Fruit fly (Drosophila melanogaster): ENCODE results near the gene CG15385.
A peak's percentile ranks its signal among the peaks of the same experiment; 100 is the strongest.

Gene CG15385

DNA sequence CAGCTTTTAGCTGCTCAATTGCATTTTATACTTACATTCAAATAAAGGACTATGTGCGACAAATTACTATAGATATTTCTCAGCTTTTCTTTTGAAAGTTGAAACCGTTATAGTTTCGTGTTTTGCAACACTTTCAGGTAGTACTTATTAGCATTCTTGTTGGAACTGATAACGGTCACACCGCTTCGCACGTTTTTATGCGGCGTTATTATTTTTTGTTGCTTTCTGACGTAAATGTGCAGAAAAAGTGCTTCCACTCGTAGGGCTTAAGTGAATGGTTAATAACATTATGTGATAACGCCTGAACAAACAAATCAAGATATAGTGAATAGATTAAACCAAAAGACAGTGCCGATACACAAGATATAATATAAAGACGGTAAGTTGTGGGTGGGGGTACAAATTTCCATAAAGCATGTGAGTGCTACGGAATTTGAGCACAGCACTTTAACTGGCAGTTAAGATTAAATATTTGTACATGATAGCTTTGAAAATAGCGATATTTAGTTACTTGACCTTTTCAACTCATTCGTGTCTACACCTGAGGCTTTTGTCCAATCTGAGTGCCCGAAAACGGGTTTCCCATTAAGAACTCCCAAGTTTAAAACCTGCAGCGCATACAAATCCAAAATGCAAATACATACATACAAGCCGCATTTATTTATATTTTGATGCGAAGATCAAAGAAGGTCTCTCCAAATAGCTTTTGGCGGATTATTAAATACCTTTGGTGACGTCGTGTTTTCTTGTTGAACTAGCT lies 8.4 kb upstream of the CG15385 start, which contains the start of gene papi:
TSS of gene papi (plus strand) at position 176 of the 760 bp plus-strand sequence.
- no peak for TF ChIP-seq CG10348 (GFP tag; IDR thresholded peaks at IDR 0.05)
- no peak for TF ChIP-seq gl (tag; optimal IDR thresholded peaks at IDR 0.05)

DNA sequence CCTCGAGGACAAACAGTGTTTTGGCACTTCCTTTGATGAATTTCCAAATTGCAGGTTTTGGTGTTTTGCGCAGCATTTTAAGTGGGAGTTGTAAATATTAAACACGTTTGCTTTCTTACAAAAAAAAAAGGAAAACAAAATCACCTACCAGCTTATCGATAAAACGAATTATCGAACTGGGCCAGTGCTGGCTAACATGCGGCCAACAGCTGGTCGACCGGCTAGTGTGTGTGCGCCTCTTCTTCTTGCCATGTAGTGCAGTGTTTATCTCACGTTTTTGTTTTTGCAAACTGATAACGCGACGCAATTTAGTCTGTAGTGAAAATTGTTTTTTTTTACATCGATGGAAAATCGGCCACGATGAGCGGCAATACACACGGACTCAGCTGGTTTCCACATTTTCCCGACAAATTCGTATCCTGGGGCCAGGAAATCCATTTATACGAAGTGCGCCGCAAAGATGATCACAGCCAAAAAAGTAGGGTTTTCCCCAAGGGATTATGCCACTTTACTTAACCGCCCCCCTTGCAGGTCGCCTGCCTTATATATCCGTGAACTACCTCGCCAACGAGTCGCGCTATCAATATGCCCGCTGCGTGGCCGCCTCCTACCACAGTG lies 4.8 kb upstream of the CG15385 start, which contains the start of the genes CG15386, CG42371 and mio:
TSS of gene CG15386 (minus strand) at position 180 of the 618 bp plus-strand sequence.
TSS of gene CG42371 (minus strand) at position 180 of the 618 bp plus-strand sequence.
TSS of gene mio (plus strand) at position 224 of the 618 bp plus-strand sequence.
- TF ChIP-seq Snoo (tag; optimal IDR thresholded peaks at IDR 0.05) (peak; percentile 18), Ets98B (GFP tag; IDR thresholded peaks at IDR 0.05) (no peak; the same call in 1 of the 2 replicates), CG17806 (tag; optimal IDR thresholded peaks at IDR 0.05) (no peak), Pif1A (GFP tag; optimal IDR thresholded peaks at IDR 0.05) (no peak), fd96Ca (GFP tag; IDR thresholded peaks at IDR 0.05) (no peak), gl (tag; optimal IDR thresholded peaks at IDR 0.05) (peak; percentile 29), CG8301 (tag; optimal IDR thresholded peaks at IDR 0.05) (no peak), CG13204 (GFP tag; optimal IDR thresholded peaks at IDR 0.05) (no peak), CG10348 (GFP tag; IDR thresholded peaks at IDR 0.05) (no peak), CG12605 (GFP tag; IDR thresholded peaks at IDR 0.05) (0 out of 2 replicates have a peak, but pooled peaks have one; percentile 24), CG4496 (GFP tag; IDR thresholded peaks at IDR 0.05) (peak; percentile 53; the same call in 2 of the 3 replicates), CG15710 (tag; optimal IDR thresholded peaks at IDR 0.05) (peak; percentile 12), CG9948 (tag; optimal IDR thresholded peaks at IDR 0.05) (no peak), CG14655 (GFP tag; optimal IDR thresholded peaks at IDR 0.05) (no peak), CG34367 (tag; optimal IDR thresholded peaks at IDR 0.05) (no peak), Pif1B (GFP tag; optimal IDR thresholded peaks at IDR 0.05) (no peak), rn (GFP tag; IDR thresholded peaks at IDR 0.05) (no peak), CG32121 (GFP tag; IDR thresholded peaks at IDR 0.05) (no peak), D1 (tag; optimal IDR thresholded peaks at IDR 0.05) (no peak), EcR (GFP tag; optimal IDR thresholded peaks at IDR 0.05) (peak; percentile 14), CG8159 (tag; optimal IDR thresholded peaks at IDR 0.05) (no peak)

DNA sequence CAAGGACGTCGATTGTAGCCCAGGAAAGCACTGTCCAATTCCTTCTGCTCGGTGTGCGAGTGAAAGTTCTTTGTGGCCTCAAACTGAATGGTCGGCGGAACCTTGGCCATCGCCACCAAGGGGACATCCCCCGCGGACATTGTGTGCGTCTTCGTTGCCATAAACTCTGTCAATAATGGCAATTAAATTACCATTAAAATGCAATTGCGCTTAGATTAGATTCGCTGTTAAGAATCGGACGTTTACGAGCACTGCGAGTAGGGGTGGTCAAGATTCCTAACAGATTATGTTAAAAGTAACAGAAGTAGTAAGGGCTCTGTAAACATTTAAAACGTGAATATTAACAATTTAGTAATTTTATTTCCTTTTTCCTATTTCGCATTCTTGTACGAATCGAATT lies 3.7 kb upstream of the CG15385 start, which contains the start of gene daed:
TSS of gene daed (minus strand) at position 247 of the 400 bp plus-strand sequence.
- no peak for TF ChIP-seq CG8301 (tag; optimal IDR thresholded peaks at IDR 0.05)
- no peak for TF ChIP-seq CG13204 (GFP tag; optimal IDR thresholded peaks at IDR 0.05)
- no peak for TF ChIP-seq CG15710 (tag; optimal IDR thresholded peaks at IDR 0.05)
- no peak for TF ChIP-seq CG17806 (tag; optimal IDR thresholded peaks at IDR 0.05)
- no peak; the same call in 1 of the 2 replicates for TF ChIP-seq Ets98B (GFP tag; IDR thresholded peaks at IDR 0.05)
- TF ChIP-seq Pif1B (GFP tag; optimal IDR thresholded peaks at IDR 0.05) = no peak
- no peak for TF ChIP-seq CG12605 (GFP tag; IDR thresholded peaks at IDR 0.05)

DNA sequence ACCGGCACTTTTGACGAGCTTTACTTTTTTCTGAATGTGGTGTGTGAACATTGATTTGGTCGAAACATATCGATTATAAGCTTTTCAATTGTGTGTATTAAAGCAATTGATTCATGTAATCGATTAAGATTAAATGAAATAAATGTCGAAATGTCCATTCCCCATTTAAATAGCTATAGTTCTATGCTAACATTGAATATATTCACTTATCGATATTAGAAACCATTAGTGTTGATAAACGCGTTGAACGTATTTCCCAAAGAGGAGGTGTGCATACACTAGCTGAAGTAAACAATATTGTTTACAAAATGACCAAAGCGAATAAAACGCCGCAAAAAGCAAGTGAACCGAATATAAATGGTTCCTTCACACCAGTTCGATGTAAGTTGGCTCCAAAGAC lies 1.6 kb upstream of the CG15385 start, which contains the start of the genes Uch and CG34174:
TSS of gene Uch (minus strand) at position 208 of the 400 bp plus-strand sequence.
TSS of gene CG34174 (plus strand) at position 263 of the 400 bp plus-strand sequence.
- TF ChIP-seq Snoo (tag; optimal IDR thresholded peaks at IDR 0.05) = peak; percentile 15
- peak; percentile 67 for TF ChIP-seq CG15710 (tag; optimal IDR thresholded peaks at IDR 0.05)
- TF ChIP-seq CG14655 (GFP tag; optimal IDR thresholded peaks at IDR 0.05) = no peak

dm6 chr2L:2209002-2209401 lies 3.4 kb downstream of the CG15385 start, which contains the start of gene CG33124:
Gene CG33124, minus strand, starts transcription at chr2L:2209102.
- TF ChIP-seq CG34367 (tag; optimal IDR thresholded peaks at IDR 0.05) (no peak), gl (tag; optimal IDR thresholded peaks at IDR 0.05) (no peak)

dm6 chr2L:2206066-2206465 lies 6.3 kb downstream of the CG15385 start, which contains the start of gene CG31668:
Gene CG31668, minus strand, starts transcription at chr2L:2206166.
- TF ChIP-seq CG32121 (GFP tag; IDR thresholded peaks at IDR 0.05) (no peak), Pif1A (GFP tag; optimal IDR thresholded peaks at IDR 0.05) (no peak), CG8301 (tag; optimal IDR thresholded peaks at IDR 0.05) (no peak), Snoo (tag; optimal IDR thresholded peaks at IDR 0.05) (no peak), CG4496 (GFP tag; IDR thresholded peaks at IDR 0.05) (no peak), rn (GFP tag; IDR thresholded peaks at IDR 0.05) (no peak), D1 (tag; optimal IDR thresholded peaks at IDR 0.05) (no peak), CG8159 (tag; optimal IDR thresholded peaks at IDR 0.05) (no peak), CG10348 (GFP tag; IDR thresholded peaks at IDR 0.05) (no peak), CG34367 (tag; optimal IDR thresholded peaks at IDR 0.05) (no peak)
